Fruit fly (Drosophila melanogaster): ENCODE measurements around the gene Sox21a.

Gene Sox21a

DNA sequence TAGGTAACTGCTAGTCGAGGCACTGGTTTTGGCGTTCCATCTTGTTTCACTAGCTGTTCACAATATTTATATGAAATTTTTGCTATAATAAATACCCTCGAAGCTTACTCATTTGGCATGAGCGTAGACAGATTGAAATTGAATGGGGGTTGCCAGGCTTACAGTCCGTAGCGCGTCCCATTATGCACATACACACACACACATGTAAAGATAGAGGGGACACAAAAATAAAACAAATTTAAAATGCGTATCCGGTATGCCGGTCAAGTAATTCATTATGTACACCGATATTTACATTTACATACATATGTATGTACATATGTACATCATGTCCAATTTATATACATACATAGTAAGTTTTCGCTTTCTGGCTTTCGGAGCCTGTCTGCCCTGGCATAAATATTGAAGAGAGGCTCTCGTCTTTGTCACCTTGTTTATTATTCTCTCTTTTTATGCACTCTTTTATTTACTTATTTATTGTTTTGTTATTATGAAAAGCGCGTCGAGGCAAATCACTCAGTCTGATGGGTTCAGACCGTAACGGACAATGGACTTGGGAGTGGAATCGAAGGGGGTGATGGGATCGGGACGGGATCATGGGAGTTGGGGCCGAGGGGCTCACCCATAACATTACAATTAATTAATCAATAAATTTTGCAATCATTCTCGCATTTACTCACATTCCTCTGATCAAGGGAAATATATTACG, 48.5 kb downstream of the Sox21a start (continued):
- no peak for TF ChIP-seq fd59A (GFP tag; optimal IDR thresholded peaks at IDR 0.05)
- peak; percentile 35 for TF ChIP-seq CG34406 (GFP tag; optimal IDR thresholded peaks at IDR 0.05)
- peak; percentile 30 for TF ChIP-seq CG6276 (GFP tag; optimal IDR thresholded peaks at IDR 0.05)
- peak; percentile 49 for TF ChIP-seq CG6854 (GFP tag; optimal IDR thresholded peaks at IDR 0.05)
- peak; percentile 52 for TF ChIP-seq pdm3 (GFP tag; optimal IDR thresholded peaks at IDR 0.05)
- peak; percentile 37 for TF ChIP-seq cyc (GFP tag; optimal IDR thresholded peaks at IDR 0.05)
- TF ChIP-seq Lpt (GFP tag; optimal IDR thresholded peaks at IDR 0.05), result no peak
- no peak for TF ChIP-seq fd85E (GFP tag; optimal IDR thresholded peaks at IDR 0.05)
- no peak for TF ChIP-seq CG11762 (GFP tag; optimal IDR thresholded peaks at IDR 0.05; ENCODE audit: insufficient read depth)
- peak; percentile 18 for TF ChIP-seq CG7368 (GFP tag; optimal IDR thresholded peaks at IDR 0.05)
- no peak for TF ChIP-seq dac (GFP tag; optimal IDR thresholded peaks at IDR 0.05)
- TF ChIP-seq acj6 (GFP tag; optimal IDR thresholded peaks at IDR 0.05), result peak; percentile 43
- TF ChIP-seq OdsH (GFP tag; optimal IDR thresholded peaks at IDR 0.05), result peak; percentile 25
- TF ChIP-seq CG8632 (GFP tag; optimal IDR thresholded peaks at IDR 0.05), result peak; percentile 30
- TF ChIP-seq CG3919 (GFP tag; optimal IDR thresholded peaks at IDR 0.05), result peak; percentile 27
- no peak for TF ChIP-seq Blimp-1 (GFP tag; optimal IDR thresholded peaks at IDR 0.05)
- no peak for TF ChIP-seq Hr4 (GFP tag; optimal IDR thresholded peaks at IDR 0.05)
- TF ChIP-seq CG11902 (GFP tag; optimal IDR thresholded peaks at IDR 0.05), result no peak
- TF ChIP-seq Sox14 (GFP tag; optimal IDR thresholded peaks at IDR 0.05), result no peak
- TF ChIP-seq dsx (GFP tag; optimal IDR thresholded peaks at IDR 0.05; ENCODE audit: poor library complexity, severe bottlenecking), result peak; percentile 24
- TF ChIP-seq CG6792 (GFP tag; optimal IDR thresholded peaks at IDR 0.05), result no peak
- peak; percentile 46 for TF ChIP-seq topi (GFP tag; optimal IDR thresholded peaks at IDR 0.05)
- peak; percentile 50 for TF ChIP-seq net (GFP tag; optimal IDR thresholded peaks at IDR 0.05)
- TF ChIP-seq CG1621 (tag; optimal IDR thresholded peaks at IDR 0.05), result no peak
- TF ChIP-seq Smox (GFP tag; optimal IDR thresholded peaks at IDR 0.05), result no peak
- 0 out of 2 replicates have a peak, but pooled peaks have one; percentile 17 for TF ChIP-seq CG15336 (GFP tag; IDR thresholded peaks at IDR 0.05)
- no peak for TF ChIP-seq Hr38 (GFP tag; optimal IDR thresholded peaks at IDR 0.05)
- peak; percentile 51 for TF ChIP-seq achi (GFP tag; optimal IDR thresholded peaks at IDR 0.05)
- peak; percentile 98 for TF ChIP-seq svp (GFP tag)
- peak; percentile 34 for TF ChIP-seq CG10669 (GFP tag; optimal IDR thresholded peaks at IDR 0.05)
- TF ChIP-seq CG8319 (GFP tag; optimal IDR thresholded peaks at IDR 0.05), result peak; percentile 5
- peak; percentile 17 for TF ChIP-seq CG10631 (GFP tag; optimal IDR thresholded peaks at IDR 0.05)
- peak; percentile 39 for TF ChIP-seq Hr39 (GFP tag; optimal IDR thresholded peaks at IDR 0.05)
- peak; percentile 82 for TF ChIP-seq Eip78C (GFP tag)
- TF ChIP-seq Sox15 (GFP tag; optimal IDR thresholded peaks at IDR 0.05), result peak; percentile 25
- peak; percentile 54 for TF ChIP-seq CG6808 (GFP tag; optimal IDR thresholded peaks at IDR 0.05)
- peak; percentile 36 for TF ChIP-seq lz (GFP tag; optimal IDR thresholded peaks at IDR 0.05)
- TF ChIP-seq ss (GFP tag; optimal IDR thresholded peaks at IDR 0.05), result peak; percentile 58 to 80
- TF ChIP-seq Gug (GFP tag; IDR thresholded peaks at IDR 0.05), result peak; percentile 25; the same call in 1 of the 2 replicates
- TF ChIP-seq vri (GFP tag; optimal IDR thresholded peaks at IDR 0.05), result no peak
- TF ChIP-seq Sox102F (GFP tag; optimal IDR thresholded peaks at IDR 0.05), result peak; percentile 51
- TF ChIP-seq fkh (GFP tag; optimal IDR thresholded peaks at IDR 0.05), result peak; percentile 29

DNA sequence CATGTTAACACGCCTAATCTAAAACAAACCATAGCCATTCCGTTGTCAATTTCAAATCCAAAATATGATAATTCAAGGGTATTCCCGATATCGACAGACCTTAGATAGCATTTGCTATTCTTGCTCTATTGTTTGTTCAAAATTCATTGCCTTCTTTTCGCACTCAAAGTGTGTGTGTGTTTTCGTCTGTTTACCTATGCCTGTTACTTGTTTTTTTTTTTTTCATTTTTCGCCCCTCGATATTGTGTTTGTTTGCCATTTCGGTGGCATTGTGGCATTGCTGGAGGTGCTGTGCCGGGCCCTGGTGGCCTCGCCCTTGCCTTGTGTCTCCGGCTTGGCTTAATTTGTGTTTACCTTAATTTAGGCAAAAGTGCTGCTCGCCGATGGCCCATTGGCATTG, 51.1 kb downstream of the Sox21a start:
- TF ChIP-seq CG7368 (GFP tag; optimal IDR thresholded peaks at IDR 0.05) (no peak), Gug (GFP tag; IDR thresholded peaks at IDR 0.05) (no peak), fkh (GFP tag; optimal IDR thresholded peaks at IDR 0.05) (peak; percentile 74), dsx (GFP tag; optimal IDR thresholded peaks at IDR 0.05; ENCODE audit: poor library complexity, severe bottlenecking) (no peak)
